Worm (Caenorhabditis elegans): ENCODE data around the gene mai-2.

Gene mai-2

ce11 chrIV:3382338-3382907, 3.3 kb upstream of the mai-2 start, which contains the start of gene B0546.3 (continued):
- TF ChIP-seq unc-39 (tag; optimal IDR thresholded peaks at IDR 0.05) (no peak), dmd-6 (GFP tag; IDR thresholded peaks at IDR 0.05) (no peak), ceh-62 (tag; optimal IDR thresholded peaks at IDR 0.05) (no peak), R02D3.7 (tag; optimal IDR thresholded peaks at IDR 0.05) (no peak), vab-7 (GFP tag; IDR thresholded peaks at IDR 0.05) (no peak), lin-38 (GFP tag; IDR thresholded peaks at IDR 0.05) (peak; percentile 43), mdl-1 (tag; optimal IDR thresholded peaks at IDR 0.05) (no peak), duxl-1 (tag; optimal IDR thresholded peaks at IDR 0.05; ENCODE audit: poor library complexity) (no peak), dmd-9 (GFP tag; IDR thresholded peaks at IDR 0.05) (no peak), lim-7 (GFP tag; IDR thresholded peaks at IDR 0.05) (no peak), ztf-7 (tag; optimal IDR thresholded peaks at IDR 0.05) (no peak), egl-27 (tag; optimal IDR thresholded peaks at IDR 0.05) (no peak), set-16 (GFP tag; IDR thresholded peaks at IDR 0.05) (no peak), ama-1 (optimal IDR thresholded peaks at IDR 0.05) (peak; percentile 58), D1046.2 (GFP tag; IDR thresholded peaks at IDR 0.05) (no peak), hif-1 (tag; optimal IDR thresholded peaks at IDR 0.05) (no peak), mes-2 (tag; optimal IDR thresholded peaks at IDR 0.05; ENCODE audit: poor library complexity, severe bottlenecking) (no peak), ctbp-1 (GFP tag; IDR thresholded peaks at IDR 0.05) (no peak), lin-29 (GFP tag; IDR thresholded peaks at IDR 0.05) (no peak), F44E2.7 (GFP tag; IDR thresholded peaks at IDR 0.05) (no peak), nhr-76 (tag; optimal IDR thresholded peaks at IDR 0.05) (no peak), dpl-1 (GFP tag; optimal IDR thresholded peaks at IDR 0.05) (no peak), daf-16 (GFP tag; optimal IDR thresholded peaks at IDR 0.05) (no peak), daf-16 (tag; optimal IDR thresholded peaks at IDR 0.05) (peak; percentile 6), F49E8.2 (tag; optimal IDR thresholded peaks at IDR 0.05; ENCODE audit: borderline replicate concordance) (no peak), F26F4.8 (GFP tag; conservative IDR thresholded peaks at IDR 0.05) (no peak), jun-1 (tag; optimal IDR thresholded peaks at IDR 0.05) (no peak), aly-2 (tag; optimal IDR thresholded peaks at IDR 0.05) (no peak), zip-2 (tag; optimal IDR thresholded peaks at IDR 0.05) (no peak), mxl-2 (GFP tag; conservative IDR thresholded peaks at IDR 0.05) (no peak), snpc-4 (tag; optimal IDR thresholded peaks at IDR 0.05) (no peak), nhr-41 (GFP tag; IDR thresholded peaks at IDR 0.05) (no peak), skn-1 (tag; optimal IDR thresholded peaks at IDR 0.05) (no peak), ZK337.2 (GFP tag; IDR thresholded peaks at IDR 0.05) (no peak), T26A8.4 (GFP tag; IDR thresholded peaks at IDR 0.05) (peak; percentile 60; the same call in 1 of the 2 replicates), Y48G9A.11 (GFP tag; IDR thresholded peaks at IDR 0.05) (peak; percentile 22; the same call in 1 of the 2 replicates), lin-1 (GFP tag; IDR thresholded peaks at IDR 0.05) (no peak), hmg-1.1 (GFP tag; IDR thresholded peaks at IDR 0.05) (no peak), arid-1 (GFP tag; conservative IDR thresholded peaks at IDR 0.05) (no peak), mep-1 (tag; optimal IDR thresholded peaks at IDR 0.05) (no peak), attf-4 (tag; optimal IDR thresholded peaks at IDR 0.05) (no peak), nhr-28 (tag; optimal IDR thresholded peaks at IDR 0.05) (no peak), ceh-20 (GFP tag; IDR thresholded peaks at IDR 0.05) (no peak), zfp-2 (tag; optimal IDR thresholded peaks at IDR 0.05) (no peak), ZK546.5 (tag; optimal IDR thresholded peaks at IDR 0.05) (no peak), nhr-25 (tag; optimal IDR thresholded peaks at IDR 0.05; ENCODE audit: borderline replicate concordance, insufficient read depth) (no peak), nhr-6 (tag; optimal IDR thresholded peaks at IDR 0.05) (no peak), php-3 (GFP tag; IDR thresholded peaks at IDR 0.05) (no peak), lir-3 (tag; optimal IDR thresholded peaks at IDR 0.05) (no peak), nhr-102 (tag; optimal IDR thresholded peaks at IDR 0.05) (peak; percentile 6), sdz-12 (GFP tag; optimal IDR thresholded peaks at IDR 0.05) (peak; percentile 43), ceh-44 (GFP tag; IDR thresholded peaks at IDR 0.05) (no peak)
